Worm (Caenorhabditis elegans) whole organism, L3 larva: ENCODE measurements around the gene znfx-1.

ENCODE experiments used
- R02D3.7 ChIP-seq: fragments of 150-350 bp; optimal IDR thresholded peaks from 2 replicates; lab custom pipeline; 2014; ENCODE audit warnings: missing biosample characterization, missing genetic modification characterization
- ZK546.5 ChIP-seq: sonication (generic microtip); optimal IDR thresholded peaks from 2 replicates; lab custom pipeline; 2017; ENCODE audit warnings: missing biosample characterization, missing genetic modification characterization
- ama-1 ChIP-seq: fragments of 150-350 bp; optimal IDR thresholded peaks from 2 replicates; lab custom pipeline; 2018
- ceh-16 ChIP-seq: sonication (generic microtip); optimal IDR thresholded peaks from 2 replicates; lab custom pipeline; 2017; ENCODE audit warnings: missing biosample characterization, missing genetic modification characterization
- ceh-28 ChIP-seq: fragments of 150-350 bp; optimal IDR thresholded peaks from 2 replicates; lab custom pipeline; 2014; ENCODE audit warnings: missing biosample characterization, missing genetic modification reagents, missing genetic modification characterization
- ceh-82 ChIP-seq: fragments of 150-350 bp; optimal IDR thresholded peaks from 2 replicates; lab custom pipeline; 2014; ENCODE audit warnings: missing biosample characterization, missing genetic modification characterization
- daf-12 ChIP-seq: fragments of 150-350 bp; optimal IDR thresholded peaks from 2 replicates; lab custom pipeline; 2014; ENCODE audit warnings: missing biosample characterization, missing genetic modification reagents, missing genetic modification characterization
- egl-27 ChIP-seq: sonication (generic microtip); optimal IDR thresholded peaks from 4 replicates; lab custom pipeline; 2017; ENCODE audit warnings: missing biosample characterization, missing genetic modification reagents, missing genetic modification characterization
- egl-5 ChIP-seq: fragments of 150-350 bp; optimal IDR thresholded peaks from 2 replicates; lab custom pipeline; 2017; ENCODE audit warnings: missing biosample characterization, missing genetic modification reagents, missing genetic modification characterization, inconsistent platforms
- elt-2 ChIP-seq: sonication (generic microtip); optimal IDR thresholded peaks from 2 replicates; lab custom pipeline; 2016; ENCODE audit warnings: missing genetic modification reagents, mild to moderate bottlenecking, missing genetic modification characterization, missing compliant biosample characterization
- elt-3 ChIP-seq, 3 experiments: fragments of 150-350 bp in 1 of 3; sonication (generic microtip) in 2 of 3; optimal IDR thresholded peaks; 2 replicates in 2 of 3; 4 replicates in 1 of 3; lab custom pipeline; 2014 to 2017; ENCODE audit warnings: missing biosample characterization in 3 of 3, missing genetic modification characterization in 3 of 3
- fkh-10 ChIP-seq: sonication (generic microtip); optimal IDR thresholded peaks from 2 replicates; lab custom pipeline; 2017; ENCODE audit warnings: missing biosample characterization, missing genetic modification reagents, missing genetic modification characterization
- fkh-2 ChIP-seq: fragments of 150-350 bp; optimal IDR thresholded peaks from 2 replicates; lab custom pipeline; 2014; ENCODE audit warnings: missing biosample characterization, missing genetic modification reagents, missing genetic modification characterization
- fos-1 ChIP-seq: fragments of 150-350 bp; optimal IDR thresholded peaks from 2 replicates; lab custom pipeline; 2014; ENCODE audit warnings: missing biosample characterization, missing genetic modification characterization
- hmg-11 ChIP-seq: sonication (generic microtip); optimal IDR thresholded peaks from 2 replicates; lab custom pipeline; 2016; ENCODE audit warnings: missing genetic modification characterization, missing compliant biosample characterization
- lin-15B ChIP-seq: fragments of 150-350 bp; optimal IDR thresholded peaks from 2 replicates; lab custom pipeline; 2014; ENCODE audit warnings: missing biosample characterization, missing genetic modification characterization
- lin-39 ChIP-seq: fragments of 150-350 bp; optimal IDR thresholded peaks from 2 replicates; lab custom pipeline; 2018; ENCODE audit warnings: missing biosample characterization, missing genetic modification reagents, missing genetic modification characterization
- lsy-12 ChIP-seq: sonication (generic microtip); optimal IDR thresholded peaks from 2 replicates; lab custom pipeline; 2016; ENCODE audit warnings: mild to moderate bottlenecking, missing genetic modification characterization, missing compliant biosample characterization
- mdl-1 ChIP-seq: fragments of 150-350 bp; optimal IDR thresholded peaks from 2 replicates; lab custom pipeline; 2014; ENCODE audit warnings: missing biosample characterization, missing genetic modification characterization
- mml-1 ChIP-seq: fragments of 150-350 bp; sonication (generic microtip); optimal IDR thresholded peaks from 3 replicates; lab custom pipeline; 2014; ENCODE audit warnings: missing biosample characterization, missing genetic modification characterization
- nhr-11 ChIP-seq: fragments of 150-350 bp; optimal IDR thresholded peaks from 2 replicates; lab custom pipeline; 2014; ENCODE audit warnings: missing biosample characterization, missing genetic modification characterization
- nhr-23 ChIP-seq: fragments of 150-350 bp; optimal IDR thresholded peaks from 2 replicates; lab custom pipeline; 2014; ENCODE audit warnings: missing biosample characterization, missing genetic modification reagents, missing genetic modification characterization
- nhr-237 ChIP-seq: fragments of 150-350 bp; optimal IDR thresholded peaks from 2 replicates; lab custom pipeline; 2014; ENCODE audit warnings: missing biosample characterization, missing genetic modification characterization
- nhr-25 ChIP-seq: sonication (generic microtip); optimal IDR thresholded peaks from 2 replicates; lab custom pipeline; 2017; ENCODE audit warnings: missing biosample characterization, missing genetic modification characterization
- nhr-43 ChIP-seq: sonication (generic microtip); optimal IDR thresholded peaks from 2 replicates; lab custom pipeline; 2016; ENCODE audit warnings: mild to moderate bottlenecking, missing genetic modification characterization, missing compliant biosample characterization; ENCODE audit not compliant: poor library complexity, severe bottlenecking
- nhr-77 ChIP-seq: fragments of 150-350 bp; optimal IDR thresholded peaks from 2 replicates; lab custom pipeline; 2014; ENCODE audit warnings: missing biosample characterization, missing genetic modification characterization
- pha-4 ChIP-seq: fragments of 150-350 bp; optimal IDR thresholded peaks from 2 replicates; lab custom pipeline; 2014; ENCODE audit warnings: missing biosample characterization, missing genetic modification reagents, missing genetic modification characterization
- pqm-1 ChIP-seq: fragments of 150-350 bp; optimal IDR thresholded peaks from 2 replicates; lab custom pipeline; 2017; ENCODE audit warnings: missing biosample characterization, missing genetic modification characterization, inconsistent platforms
- skn-1 ChIP-seq: fragments of 150-350 bp; optimal IDR thresholded peaks from 2 replicates; lab custom pipeline; 2014; ENCODE audit warnings: missing biosample characterization, missing genetic modification characterization
- unc-39 ChIP-seq: sonication (generic microtip); optimal IDR thresholded peaks from 4 replicates; lab custom pipeline; 2017; ENCODE audit warnings: missing biosample characterization, missing genetic modification characterization
- unc-62 ChIP-seq: fragments of 150-350 bp; sonication (generic microtip); optimal IDR thresholded peaks from 4 replicates; lab custom pipeline; 2014; ENCODE audit warnings: missing biosample characterization, missing genetic modification reagents, missing genetic modification characterization
- ztf-11 ChIP-seq: fragments of 150-350 bp; optimal IDR thresholded peaks from 2 replicates; lab custom pipeline; 2014; ENCODE audit warnings: missing biosample characterization, missing genetic modification characterization
- ztf-4 ChIP-seq: fragments of 150-350 bp; optimal IDR thresholded peaks from 2 replicates; lab custom pipeline; 2014; ENCODE audit warnings: missing biosample characterization, missing genetic modification characterization

The znfx-1 gene

DNA sequence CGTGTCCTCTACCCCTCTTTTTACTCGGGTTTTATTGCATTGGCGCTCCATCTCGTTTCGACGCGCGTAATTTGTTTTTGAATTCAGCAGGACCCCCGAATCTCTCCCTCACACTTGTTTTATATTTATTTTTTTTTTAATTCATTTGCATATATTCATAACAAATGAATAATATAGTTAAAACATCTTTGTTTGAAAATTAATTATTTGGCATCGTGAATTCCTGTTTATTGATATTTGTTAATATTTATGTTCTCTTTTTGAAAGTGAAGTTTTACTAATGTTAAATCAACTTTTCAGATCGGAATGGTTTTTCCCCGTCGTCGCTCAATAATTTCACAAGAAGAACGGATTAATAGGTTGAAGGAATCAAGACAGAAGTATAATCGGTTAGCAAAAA is 9.5 kb downstream of the znfx-1 start, which contains the start of gene ZK1067.3:
Gene ZK1067.3, plus strand, starts transcription at position 301 of the 400 bp plus-strand sequence.
- TF ChIP-seq nhr-77 (tag; lab: Kevin White, UChicago) (no peak), nhr-43 (tag; lab: Kevin White, UChicago) (no peak), skn-1 (tag; lab: Kevin White, UChicago) (no peak), fkh-10 (GFP tag; lab: Kevin White, UChicago) (no peak), ZK546.5 (tag; lab: Kevin White, UChicago) (no peak), fos-1 (tag; lab: Kevin White, UChicago) (no peak), egl-5 (tag; lab: Kevin White, UChicago) (no peak), unc-62 (no peak), elt-2 (tag; lab: Kevin White, UChicago) (no peak), nhr-25 (no peak), daf-12 (no peak), ceh-82 (tag; lab: Kevin White, UChicago) (no peak), unc-39 (tag; lab: Kevin White, UChicago) (no peak), ztf-11 (no peak), lsy-12 (tag; lab: Kevin White, UChicago) (no peak)

DNA sequence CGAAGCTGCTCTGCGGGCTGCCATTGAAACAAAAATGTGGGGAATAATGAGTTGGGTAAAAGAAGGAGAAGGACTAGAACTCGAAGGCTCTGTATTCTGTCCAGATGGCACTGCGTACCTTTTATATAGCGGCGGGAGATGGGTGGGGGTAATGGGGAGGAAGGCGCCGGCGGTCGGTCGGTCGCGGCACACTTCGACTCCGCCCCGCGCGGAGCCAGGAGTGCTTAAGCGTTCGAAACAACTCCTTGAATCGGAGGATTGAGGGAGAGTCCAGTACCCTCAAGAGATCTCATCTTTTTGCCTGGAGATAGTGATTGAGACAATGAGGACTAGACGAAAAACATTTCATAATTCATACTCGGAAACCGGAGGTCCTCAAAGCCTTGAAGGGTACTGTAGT is 13.7 kb downstream of the znfx-1 start, which contains the start of gene abu-14:
Gene abu-14, minus strand, starts transcription at position 81 of the 400 bp plus-strand sequence.
- TF ChIP-seq nhr-77 (tag; lab: Kevin White, UChicago), result no peak
- TF ChIP-seq ztf-4 (tag; lab: Kevin White, UChicago), result no peak
- TF ChIP-seq lin-15B (tag; lab: Kevin White, UChicago), result no peak
- no peak for TF ChIP-seq nhr-43 (tag; lab: Kevin White, UChicago)
- no peak for TF ChIP-seq mml-1 (tag; lab: Kevin White, UChicago)
- TF ChIP-seq nhr-25, result no peak
- no peak for TF ChIP-seq ztf-11
- TF ChIP-seq elt-3 (tag; optimal IDR thresholded peaks at IDR 0.05; lab: Kevin White, UChicago), result no peak
- no peak for TF ChIP-seq ama-1 (lab: Kevin White, UChicago)
- TF ChIP-seq egl-5 (tag; lab: Kevin White, UChicago), result no peak
- TF ChIP-seq elt-2 (tag; lab: Kevin White, UChicago), result no peak
- TF ChIP-seq ceh-82 (tag; lab: Kevin White, UChicago), result no peak
- TF ChIP-seq unc-62, result no peak

DNA sequence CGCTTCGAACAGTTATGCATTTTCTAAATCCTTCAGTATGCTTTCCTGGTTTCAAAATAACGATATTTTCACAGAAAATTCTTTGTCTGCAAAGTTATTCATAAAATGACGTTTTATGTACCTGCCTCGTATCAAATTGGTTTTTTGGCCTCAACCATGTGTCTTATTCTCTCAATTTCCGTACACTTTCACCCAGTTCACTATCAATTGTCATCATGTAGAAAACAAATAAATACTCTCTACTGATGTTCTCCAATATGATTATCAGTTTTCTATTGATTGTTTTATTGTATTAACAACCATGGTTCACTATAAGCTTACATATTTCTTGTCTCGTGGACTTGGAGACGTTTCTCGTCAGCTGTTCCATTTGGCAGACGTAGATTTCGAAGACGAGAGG is 17.8 kb downstream of the znfx-1 start, which contains the start of gene gst-13:
Gene gst-13, plus strand, starts transcription at position 218 of the 400 bp plus-strand sequence.
- peak; percentile 1 for TF ChIP-seq ceh-28 (tag; lab: Kevin White, UChicago)
- no peak for TF ChIP-seq lin-39 (tag; lab: Kevin White, UChicago)
- peak; percentile 64 for TF ChIP-seq pha-4
- TF ChIP-seq ZK546.5 (tag; lab: Kevin White, UChicago), result no peak
- peak; percentile 82 for TF ChIP-seq skn-1 (tag; lab: Kevin White, UChicago)
- TF ChIP-seq pqm-1 (tag; lab: Kevin White, UChicago), result peak; percentile 96
- peak; percentile 86 for TF ChIP-seq elt-2 (tag; lab: Kevin White, UChicago)
- TF ChIP-seq, all 47 proteins: peak for 5

DNA sequence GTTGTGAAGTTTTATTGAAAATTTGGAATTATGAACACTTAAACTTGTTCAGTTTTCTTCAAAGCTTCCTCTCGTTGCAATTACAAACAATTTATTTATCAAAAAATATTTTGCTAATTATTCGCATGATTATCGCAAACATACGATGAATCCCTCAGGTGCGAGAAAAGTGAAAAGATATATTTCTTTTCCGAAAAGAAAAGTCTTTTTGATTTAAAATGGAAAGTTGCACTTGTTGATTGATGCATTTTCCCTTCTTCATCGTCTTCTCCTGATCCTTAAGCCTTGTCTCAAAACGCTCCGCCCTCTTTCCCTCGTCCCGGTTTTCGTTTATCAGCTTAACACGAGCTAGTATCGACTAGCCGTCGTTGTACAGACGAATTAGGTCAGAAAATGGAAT is 19.0 kb downstream of the znfx-1 start:
- no peak for TF ChIP-seq ama-1 (lab: Kevin White, UChicago)
- no peak for TF ChIP-seq hmg-11 (tag; lab: Kevin White, UChicago)
- no peak for TF ChIP-seq nhr-237 (tag; lab: Kevin White, UChicago)
- TF ChIP-seq nhr-77 (tag; lab: Kevin White, UChicago), result no peak
- TF ChIP-seq nhr-23 (tag; lab: Kevin White, UChicago), result peak; percentile 16
- TF ChIP-seq ceh-28 (tag; lab: Kevin White, UChicago), result no peak
- TF ChIP-seq nhr-11, result no peak
- TF ChIP-seq egl-27 (tag; lab: Kevin White, UChicago), result no peak
- peak; percentile 34 for TF ChIP-seq nhr-43 (tag; lab: Kevin White, UChicago)

DNA sequence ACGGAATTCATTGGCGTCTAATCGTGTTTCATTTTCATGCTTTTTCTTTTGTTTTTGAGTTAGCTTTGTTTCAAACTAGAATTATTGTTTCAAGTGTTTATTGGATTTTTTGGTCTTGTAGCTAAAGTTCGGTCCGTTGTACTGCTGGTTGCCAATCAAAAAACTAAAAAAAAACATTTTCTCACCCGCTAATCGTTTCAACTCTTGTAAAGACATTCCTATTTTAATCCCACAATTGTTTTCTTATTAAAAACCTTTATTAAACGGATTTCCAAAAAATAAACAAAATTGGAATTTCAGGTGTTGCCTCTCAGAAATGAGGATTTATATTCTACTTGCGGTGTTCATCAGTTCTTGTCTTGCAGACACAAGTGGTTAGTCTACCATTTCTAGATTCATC is 19.5 kb downstream of the znfx-1 start, which contains the start of gene T26C5.2:
Gene T26C5.2, plus strand, starts transcription at position 301 of the 400 bp plus-strand sequence.
- no peak for TF ChIP-seq nhr-25
- no peak for TF ChIP-seq pha-4
- TF ChIP-seq ceh-16 (tag; lab: Kevin White, UChicago), result no peak

DNA sequence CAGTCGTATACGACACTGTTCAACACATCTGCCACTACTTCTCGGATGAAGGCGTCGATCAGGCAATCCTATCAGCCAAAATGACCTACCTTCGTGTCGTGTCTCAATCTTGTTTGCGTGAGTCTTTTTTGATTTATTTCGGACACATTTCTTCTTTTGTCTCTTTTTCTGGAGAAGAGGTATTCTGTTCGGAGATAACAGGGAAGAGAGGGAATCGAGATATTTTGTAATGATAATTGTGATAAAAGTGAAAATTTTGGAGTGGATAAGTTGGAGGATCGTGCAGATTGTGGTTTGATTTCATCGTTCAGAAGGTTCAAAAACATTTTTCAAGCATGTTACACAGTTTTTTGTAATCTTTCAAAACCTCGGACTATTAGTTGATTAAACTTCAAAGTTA is 20.4 kb downstream of the znfx-1 start:
- TF ChIP-seq mdl-1 (tag; lab: Kevin White, UChicago) (no peak), nhr-23 (tag; lab: Kevin White, UChicago) (no peak), fkh-2 (tag; lab: Kevin White, UChicago) (no peak), nhr-43 (tag; lab: Kevin White, UChicago) (peak; percentile 51), ceh-28 (tag; lab: Kevin White, UChicago) (no peak), R02D3.7 (tag; lab: Kevin White, UChicago) (no peak)
